Fruit fly (Drosophila melanogaster) whole organism, embryonic: ENCODE results near the gene CG44139.

Experiments used
- CG10543 ChIP-seq: fragments of 200-800 bp; sonication (Bioruptor generic); optimal IDR thresholded peaks from 3 replicates; lab custom pipeline; 2017; ENCODE audit warnings: missing biosample characterization, mild to moderate bottlenecking, missing genetic modification characterization, moderate library complexity
- CG17568 ChIP-seq: fragments of 200-800 bp; sonication (Bioruptor generic); optimal IDR thresholded peaks from 2 replicates; lab custom pipeline; 2018; ENCODE audit warnings: missing biosample characterization, mild to moderate bottlenecking, missing genetic modification characterization, moderate library complexity
- Dref ChIP-seq: fragments of 200-800 bp; sonication (Bioruptor generic); IDR thresholded peaks from 2 replicates; pipeline ENCODE4 v1.3.6; 2022; ENCODE audit warnings: missing biosample characterization, missing genetic modification characterization
- Lpt ChIP-seq: fragments of >200 bp; optimal IDR thresholded peaks from 2 replicates; lab custom pipeline; 2018; ENCODE audit warnings: missing biosample characterization, missing genetic modification characterization
- nerfin-1 ChIP-seq: fragments of 200-800 bp; sonication (Bioruptor generic); optimal IDR thresholded peaks from 3 replicates; lab custom pipeline; 2019; ENCODE audit warnings: missing biosample characterization, mild to moderate bottlenecking, missing genetic modification characterization, moderate library complexity
- slp2 ChIP-seq: fragments of 200-800 bp; sonication (Bioruptor generic); optimal IDR thresholded peaks from 2 replicates; lab custom pipeline; 2016; ENCODE audit warnings: missing biosample characterization, missing genetic modification characterization

DNA sequence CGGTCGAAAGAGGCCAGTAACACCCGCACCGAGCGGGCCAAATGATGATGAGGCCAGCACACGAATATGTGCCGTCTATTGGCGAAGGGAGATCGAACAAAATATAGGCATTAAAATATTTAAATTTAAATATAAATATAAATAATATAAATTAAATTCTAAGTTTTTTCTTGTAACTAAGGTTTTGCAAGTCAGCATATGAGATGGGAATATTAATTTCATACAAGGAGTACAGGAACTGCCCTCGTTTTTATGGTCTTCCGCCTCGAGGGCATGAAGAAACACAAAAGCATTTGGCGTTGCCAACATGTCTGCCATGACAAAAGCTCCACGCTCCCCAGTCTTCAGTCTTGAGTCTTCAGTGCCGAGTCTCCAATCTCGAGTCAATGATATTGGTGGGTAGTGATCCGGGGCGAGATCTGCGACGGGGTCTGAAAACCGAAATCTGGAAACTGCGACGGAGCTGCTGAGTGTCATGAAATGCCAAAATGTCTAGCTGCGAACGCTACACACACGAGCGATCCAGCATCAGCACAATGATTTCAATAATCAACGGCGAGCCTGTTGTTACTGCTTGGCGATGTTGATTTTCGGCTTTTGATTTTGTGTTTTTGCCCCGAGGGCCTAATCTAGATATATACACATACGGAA, 43.2 kb downstream of the CG44139 start:
- TF ChIP-seq Lpt (GFP tag; lab: Kevin White, UChicago) = no peak
- no peak for TF ChIP-seq CG10543 (GFP tag; lab: Kevin White, UChicago)
- TF ChIP-seq CG17568 (GFP tag; lab: Kevin White, UChicago) = no peak
- TF ChIP-seq slp2 (GFP tag; lab: Kevin White, UChicago) = no peak
- TF ChIP-seq nerfin-1 = no peak
- TF ChIP-seq Dref (GFP tag; lab: Robert Waterston, UW) = no peak
